Worm (Caenorhabditis elegans) whole organism, L1 larva: ENCODE results near the gene tig-3.

Experiments used
- C04F5.9 ChIP-seq: sonication (generic microtip); optimal IDR thresholded peaks from 2 replicates; lab custom pipeline; 2016; ENCODE audit warnings: missing genetic modification characterization, missing compliant biosample characterization
- C34B4.2 ChIP-seq: sonication (generic microtip); optimal IDR thresholded peaks from 2 replicates; lab custom pipeline; 2017; ENCODE audit warnings: mild to moderate bottlenecking, missing genetic modification characterization, missing compliant biosample characterization
- F16B12.6 ChIP-seq: fragments of 150-350 bp; optimal IDR thresholded peaks from 2 replicates; lab custom pipeline; 2014; ENCODE audit warnings: missing biosample characterization, missing genetic modification characterization
- ama-1 ChIP-seq: fragments of 150-350 bp; optimal IDR thresholded peaks from 2 replicates; lab custom pipeline; 2014
- blmp-1 ChIP-seq: fragments of 150-350 bp; optimal IDR thresholded peaks from 2 replicates; lab custom pipeline; 2014; ENCODE audit warnings: missing biosample characterization, missing genetic modification characterization
- ceh-8 ChIP-seq: fragments of 200-800 bp; sonication (Bioruptor generic); optimal IDR thresholded peaks from 2 replicates; lab custom pipeline; 2018; ENCODE audit warnings: mild to moderate bottlenecking, missing genetic modification characterization, moderate library complexity, missing compliant biosample characterization
- ceh-90 ChIP-seq: sonication (generic microtip); optimal IDR thresholded peaks from 2 replicates; lab custom pipeline; 2016; ENCODE audit warnings: missing genetic modification characterization, missing compliant biosample characterization
- dpl-1 ChIP-seq, 3 experiments: fragments of 150-350 bp in 2 of 3; sonication (generic microtip) in 1 of 3; optimal IDR thresholded peaks; 2 replicates each; lab custom pipeline; 2014 to 2017; ENCODE audit warnings: missing biosample characterization in 3 of 3, missing genetic modification characterization in 3 of 3, missing genetic modification reagents in 3 of 3
- dsc-1 ChIP-seq: sonication (generic microtip); optimal IDR thresholded peaks from 2 replicates; lab custom pipeline; 2016; ENCODE audit warnings: mild to moderate bottlenecking, missing genetic modification characterization, missing compliant biosample characterization
- efl-1 ChIP-seq, 4 experiments: fragments of 150-350 bp; optimal IDR thresholded peaks in 3 of 4; peaks in 1 of 4; 1 replicate in 1 of 4; 2 replicates in 3 of 4; lab custom pipeline; 2014; ENCODE audit warnings: missing biosample characterization in 2 of 4, missing genetic modification characterization in 2 of 4, missing genetic modification reagents in 2 of 4
- egl-13 ChIP-seq: sonication (generic microtip); optimal IDR thresholded peaks from 2 replicates; lab custom pipeline; 2016; ENCODE audit warnings: missing genotype, missing genetic modification reagents, missing genetic modification characterization, missing compliant biosample characterization
- elt-2 ChIP-seq: sonication (generic microtip); optimal IDR thresholded peaks from 2 replicates; lab custom pipeline; 2016; ENCODE audit warnings: missing genetic modification characterization, mild to moderate bottlenecking, inconsistent platforms, missing compliant biosample characterization, missing genetic modification reagents
- elt-3 ChIP-seq, 6 experiments: fragments of 150-350 bp in 1 of 6; sonication (generic microtip); optimal IDR thresholded peaks; 2 replicates each; lab custom pipeline; 2017 to 2018; ENCODE audit warnings: missing biosample characterization in 6 of 6, missing genetic modification characterization in 6 of 6, inconsistent platforms in 1 of 6
- fos-1 ChIP-seq: fragments of 150-350 bp; optimal IDR thresholded peaks from 2 replicates; lab custom pipeline; 2014; ENCODE audit warnings: missing biosample characterization, missing genetic modification characterization
- irx-1 ChIP-seq: sonication (generic microtip); optimal IDR thresholded peaks from 2 replicates; lab custom pipeline; 2016; ENCODE audit warnings: missing genetic modification characterization, missing compliant biosample characterization
- jun-1 ChIP-seq: fragments of 150-350 bp; optimal IDR thresholded peaks from 2 replicates; lab custom pipeline; 2014; ENCODE audit warnings: missing biosample characterization, missing genetic modification reagents, missing genetic modification characterization
- lin-14 ChIP-seq: fragments of 200-800 bp; sonication (Bioruptor generic); optimal IDR thresholded peaks from 2 replicates; lab custom pipeline; 2018; ENCODE audit warnings: mild to moderate bottlenecking, missing genetic modification characterization, moderate library complexity, missing compliant biosample characterization
- lin-15B ChIP-seq: fragments of 150-350 bp; sonication (generic microtip); optimal IDR thresholded peaks from 3 replicates; lab custom pipeline; 2014; ENCODE audit warnings: missing biosample characterization, missing genetic modification characterization
- lin-35 ChIP-seq, 2 experiments: fragments of 150-350 bp; optimal IDR thresholded peaks; 2 replicates each; lab custom pipeline; 2014; ENCODE audit warnings: missing biosample characterization in 2 of 2, missing genetic modification characterization in 2 of 2, missing genetic modification reagents in 2 of 2
- lin-39 ChIP-seq: fragments of 150-350 bp; optimal IDR thresholded peaks from 2 replicates; lab custom pipeline; 2014; ENCODE audit warnings: missing biosample characterization, missing genetic modification reagents, missing genetic modification characterization
- lir-3 ChIP-seq: sonication (generic microtip); optimal IDR thresholded peaks from 2 replicates; lab custom pipeline; 2016; ENCODE audit warnings: mild to moderate bottlenecking, missing genetic modification characterization, moderate library complexity, missing compliant biosample characterization; ENCODE audit not compliant: poor library complexity
- lsy-2 ChIP-seq, 2 experiments: fragments of 150-350 bp; optimal IDR thresholded peaks; 2 replicates each; lab custom pipeline; 2014; ENCODE audit warnings: missing biosample characterization in 2 of 2, missing genetic modification characterization in 2 of 2
- mdl-1 ChIP-seq, 2 experiments: fragments of 150-350 bp; optimal IDR thresholded peaks; 2 replicates each; lab custom pipeline; 2014 to 2017; ENCODE audit warnings: missing biosample characterization in 2 of 2, missing genetic modification characterization in 2 of 2, inconsistent platforms in 1 of 2
- nhr-12 ChIP-seq: sonication (generic microtip); optimal IDR thresholded peaks from 2 replicates; lab custom pipeline; 2017; ENCODE audit warnings: missing biosample characterization, missing genetic modification characterization
- nhr-19 ChIP-seq: fragments of 200-800 bp; sonication (Bioruptor generic); conservative IDR thresholded peaks from 2 replicates; pipeline ENCODE4 v1.3.6; 2022; ENCODE audit warnings: missing genetic modification characterization, missing compliant biosample characterization
- nhr-20 ChIP-seq: sonication (generic microtip); optimal IDR thresholded peaks from 2 replicates; lab custom pipeline; 2016; ENCODE audit warnings: mild to moderate bottlenecking, missing genetic modification characterization, missing compliant biosample characterization
- nhr-237 ChIP-seq: fragments of 150-350 bp; optimal IDR thresholded peaks from 2 replicates; lab custom pipeline; 2014; ENCODE audit warnings: missing biosample characterization, missing genetic modification characterization
- nhr-47 ChIP-seq: sonication (generic microtip); optimal IDR thresholded peaks from 2 replicates; lab custom pipeline; 2016; ENCODE audit warnings: mild to moderate bottlenecking, missing genetic modification characterization, moderate library complexity, missing compliant biosample characterization
- nhr-76 ChIP-seq: sonication (generic microtip); optimal IDR thresholded peaks from 2 replicates; lab custom pipeline; 2017; ENCODE audit warnings: missing biosample characterization, missing genetic modification characterization
- nhr-77 ChIP-seq: fragments of 150-350 bp; optimal IDR thresholded peaks from 2 replicates; lab custom pipeline; 2014; ENCODE audit warnings: missing biosample characterization, missing genetic modification characterization
- nhr-84 ChIP-seq: sonication (generic microtip); optimal IDR thresholded peaks from 2 replicates; lab custom pipeline; 2017; ENCODE audit warnings: missing biosample characterization, missing genetic modification characterization
- nhr-85 ChIP-seq: sonication (generic microtip); peaks from one replicate; lab custom pipeline; 2016; ENCODE audit warnings: missing genetic modification characterization, inconsistent platforms, missing compliant biosample characterization
- nhr-90 ChIP-seq: sonication (generic microtip); optimal IDR thresholded peaks from 2 replicates; lab custom pipeline; 2016; ENCODE audit warnings: mild to moderate bottlenecking, missing genetic modification characterization, missing compliant biosample characterization; ENCODE audit not compliant: poor library complexity
- rnt-1 ChIP-seq: sonication (generic microtip); optimal IDR thresholded peaks from 2 replicates; lab custom pipeline; 2016; ENCODE audit warnings: mild to moderate bottlenecking, missing genetic modification characterization, moderate library complexity, missing compliant biosample characterization
- snpc-4 ChIP-seq: fragments of 150-350 bp; optimal IDR thresholded peaks from 2 replicates; lab custom pipeline; 2014; ENCODE audit warnings: missing biosample characterization, missing genetic modification characterization
- sptf-1 ChIP-seq: fragments of 150-350 bp; optimal IDR thresholded peaks from 2 replicates; lab custom pipeline; 2014; ENCODE audit warnings: missing biosample characterization, missing genetic modification characterization
- tbx-2 ChIP-seq: sonication (generic microtip); optimal IDR thresholded peaks from 2 replicates; lab custom pipeline; 2016; ENCODE audit warnings: missing genetic modification characterization, missing compliant biosample characterization
- unc-30 ChIP-seq: sonication (generic microtip); optimal IDR thresholded peaks from 2 replicates; lab custom pipeline; 2017; ENCODE audit warnings: missing biosample characterization, missing genetic modification characterization
- unc-98 ChIP-seq: fragments of 200-800 bp; sonication (Bioruptor generic); IDR thresholded peaks from 2 replicates; pipeline ENCODE4 v1.3.6; 2022; ENCODE audit warnings: missing genetic modification characterization, missing compliant biosample characterization
- vab-15 ChIP-seq: sonication (generic microtip); optimal IDR thresholded peaks from 2 replicates; lab custom pipeline; 2017; ENCODE audit warnings: missing genotype, mild to moderate bottlenecking, missing genetic modification characterization, missing compliant biosample characterization
- zip-4 ChIP-seq: fragments of 200-800 bp; sonication (Bioruptor generic); optimal IDR thresholded peaks from 2 replicates; lab custom pipeline; 2018; ENCODE audit warnings: mild to moderate bottlenecking, missing genetic modification characterization, moderate library complexity, missing compliant biosample characterization
- ztf-4 ChIP-seq: fragments of 150-350 bp; optimal IDR thresholded peaks from 2 replicates; lab custom pipeline; 2014; ENCODE audit warnings: missing biosample characterization, missing genetic modification characterization

Gene tig-3

ce11 chrII:15208874-15209273, 42.7 kb downstream of the tig-3 start:
- TF ChIP-seq dsc-1 (no peak), C34B4.2 (tag; lab: Kevin White, UChicago) (no peak), lsy-2 (tag; optimal IDR thresholded peaks at IDR 0.05; lab: Kevin White, UChicago) (no peak), zip-4 (GFP tag; lab: Kevin White, UChicago) (no peak), mdl-1 (tag; optimal IDR thresholded peaks at IDR 0.05; lab: Kevin White, UChicago) (no peak)

ce11 chrII:15208151-15208550, 43.4 kb downstream of the tig-3 start:
- TF ChIP-seq dpl-1 (GFP tag; optimal IDR thresholded peaks at IDR 0.05; lab: Kevin White, UChicago) (peak; percentile 66 to 81 (median 71)), efl-1 (optimal IDR thresholded peaks at IDR 0.05; lab: Kevin White, UChicago) (peak; percentile 79 to 81), efl-1 (GFP tag; optimal IDR thresholded peaks at IDR 0.05 in 1 of 2; lab: Kevin White, UChicago) (peak; percentile 84 to 98), jun-1 (tag; lab: Kevin White, UChicago) (no peak), nhr-76 (no peak), ceh-8 (GFP tag; lab: Kevin White, UChicago) (no peak), nhr-19 (GFP tag; lab: Robert Waterston, UW) (no peak), nhr-85 (no peak), lin-15B (no peak), zip-4 (GFP tag; lab: Kevin White, UChicago) (no peak), nhr-84 (tag; lab: Kevin White, UChicago) (no peak), snpc-4 (no peak), F16B12.6 (peak; percentile 73), nhr-47 (tag; lab: Kevin White, UChicago) (no peak), rnt-1 (no peak), nhr-237 (tag; lab: Kevin White, UChicago) (no peak), tbx-2 (tag; lab: Kevin White, UChicago) (no peak), ama-1 (no peak), C34B4.2 (tag; lab: Kevin White, UChicago) (no peak), C04F5.9 (tag; lab: Kevin White, UChicago) (no peak), nhr-77 (tag; lab: Kevin White, UChicago) (no peak), nhr-90 (tag; lab: Kevin White, UChicago) (no peak), fos-1 (tag; lab: Kevin White, UChicago) (no peak), nhr-12 (tag; lab: Kevin White, UChicago) (no peak), vab-15 (tag; lab: Kevin White, UChicago) (no peak), lin-35 (GFP tag; optimal IDR thresholded peaks at IDR 0.05; lab: Kevin White, UChicago) (peak; percentile 70 to 77), lsy-2 (tag; optimal IDR thresholded peaks at IDR 0.05; lab: Kevin White, UChicago) (peak; percentile 84 to 93), unc-30 (no peak), lir-3 (no peak), ztf-4 (no peak), elt-3 (tag; optimal IDR thresholded peaks at IDR 0.05; lab: Kevin White, UChicago) (no peak), elt-2 (no peak), nhr-20 (tag; lab: Kevin White, UChicago) (peak; percentile 0), ceh-90 (tag; lab: Kevin White, UChicago) (no peak)

ce11 chrII:15207562-15207961, 44.0 kb downstream of the tig-3 start:
- peak; percentile 37 for TF ChIP-seq elt-2
- TF ChIP-seq blmp-1 (tag; lab: Kevin White, UChicago), result peak; percentile 5
- no peak for TF ChIP-seq irx-1 (tag; lab: Kevin White, UChicago)
- TF ChIP-seq sptf-1, result no peak

- TF ChIP-seq nhr-19 (GFP tag; lab: Robert Waterston, UW), result 0 out of 2 replicates have a peak, but pooled peaks have one; percentile 4
- no peak for TF ChIP-seq lin-39 (tag; lab: Kevin White, UChicago)
- peak; percentile 60 for TF ChIP-seq nhr-77 (tag; lab: Kevin White, UChicago)
- no peak for TF ChIP-seq unc-98 (GFP tag; lab: Robert Waterston, UW)
- TF ChIP-seq efl-1 (optimal IDR thresholded peaks at IDR 0.05; lab: Kevin White, UChicago), result no peak
- TF ChIP-seq efl-1 (GFP tag; optimal IDR thresholded peaks at IDR 0.05 in 1 of 2; lab: Kevin White, UChicago), result peak in 1 of 2 experiments; percentile 87
- no peak for TF ChIP-seq egl-13 (tag; lab: Kevin White, UChicago)
- peak; percentile 17 for TF ChIP-seq lin-14 (GFP tag; lab: Kevin White, UChicago)
These were observed 45.4 kb downstream of the tig-3 start for ce11 chrII:15206234-15206633.
